Worm (Caenorhabditis elegans) whole organism, L2 larva: ENCODE data around the gene srx-14.

Experiments
- aly-2 ChIP-seq: fragments of 150-350 bp; optimal IDR thresholded peaks from 2 replicates; lab custom pipeline; 2014; ENCODE audit warnings: missing biosample characterization, missing genetic modification characterization
- ceh-82 ChIP-seq: fragments of 150-350 bp; optimal IDR thresholded peaks from 2 replicates; lab custom pipeline; 2014; ENCODE audit warnings: missing biosample characterization, missing genetic modification characterization
- elt-3 ChIP-seq: sonication (generic microtip); optimal IDR thresholded peaks from 2 replicates; lab custom pipeline; 2017; ENCODE audit warnings: missing biosample characterization, missing genetic modification characterization
- lin-13 ChIP-seq: fragments of 150-350 bp; optimal IDR thresholded peaks from 2 replicates; lab custom pipeline; 2014; ENCODE audit warnings: missing biosample characterization, missing genetic modification reagents, missing genetic modification characterization
- mbf-1 ChIP-seq: sonication (generic microtip); optimal IDR thresholded peaks from 2 replicates; lab custom pipeline; 2017; ENCODE audit warnings: missing biosample characterization, missing genetic modification characterization
- mdl-1 ChIP-seq, 2 experiments: fragments of 150-350 bp in 1 of 2; sonication (generic microtip) in 1 of 2; optimal IDR thresholded peaks; 2 replicates each; lab custom pipeline; 2017; ENCODE audit warnings: missing biosample characterization in 2 of 2, missing genetic modification characterization in 2 of 2
- ztf-11 ChIP-seq: sonication (generic microtip); optimal IDR thresholded peaks from 2 replicates; lab custom pipeline; 2017; ENCODE audit warnings: missing biosample characterization, missing genetic modification characterization
- ztf-4 ChIP-seq: fragments of 150-350 bp; optimal IDR thresholded peaks from 2 replicates; lab custom pipeline; 2014; ENCODE audit warnings: missing biosample characterization, missing genetic modification characterization

- no peak for TF ChIP-seq mdl-1 (tag; optimal IDR thresholded peaks at IDR 0.05; lab: Kevin White, UChicago)
- no peak for TF ChIP-seq aly-2
- no peak for TF ChIP-seq mbf-1
- TF ChIP-seq ceh-82: no peak
- TF ChIP-seq ztf-4 (tag; lab: Kevin White, UChicago): no peak
- no peak for TF ChIP-seq ztf-11 (tag; lab: Kevin White, UChicago)
- no peak for TF ChIP-seq lin-13
- TF ChIP-seq elt-3 (tag; lab: Kevin White, UChicago): no peak
Observed at ce11 chrIV:1123357-1123756, 9.8 kb upstream of the srx-14 start.
